Worm (Caenorhabditis elegans) whole organism, L1 larva: Measurements from ENCODE around the gene Y77E11A.23.

Experiments
- C04F5.9 ChIP-seq: sonication (generic microtip); optimal IDR thresholded peaks from 2 replicates; lab custom pipeline; 2016; ENCODE audit warnings: missing genetic modification characterization, missing compliant biosample characterization
- F16B12.6 ChIP-seq: fragments of 150-350 bp; optimal IDR thresholded peaks from 2 replicates; lab custom pipeline; 2014; ENCODE audit warnings: missing biosample characterization, missing genetic modification characterization
- aly-2 ChIP-seq: fragments of 150-350 bp; optimal IDR thresholded peaks from 2 replicates; lab custom pipeline; 2014; ENCODE audit warnings: missing biosample characterization, missing genetic modification characterization
- ama-1 ChIP-seq: fragments of 150-350 bp; optimal IDR thresholded peaks from 2 replicates; lab custom pipeline; 2014
- blmp-1 ChIP-seq: fragments of 150-350 bp; optimal IDR thresholded peaks from 2 replicates; lab custom pipeline; 2014; ENCODE audit warnings: missing biosample characterization, missing genetic modification characterization
- ceh-8 ChIP-seq: fragments of 200-800 bp; sonication (Bioruptor generic); optimal IDR thresholded peaks from 2 replicates; lab custom pipeline; 2018; ENCODE audit warnings: mild to moderate bottlenecking, missing genetic modification characterization, moderate library complexity, missing compliant biosample characterization
- ces-1 ChIP-seq: fragments of 150-350 bp; optimal IDR thresholded peaks from 2 replicates; lab custom pipeline; 2014; ENCODE audit warnings: missing biosample characterization, missing genetic modification reagents, missing genetic modification characterization
- efl-1 ChIP-seq, 4 experiments: fragments of 150-350 bp; optimal IDR thresholded peaks in 3 of 4; peaks in 1 of 4; 1 replicate in 1 of 4; 2 replicates in 3 of 4; lab custom pipeline; 2014; ENCODE audit warnings: missing biosample characterization in 2 of 4, missing genetic modification characterization in 2 of 4, missing genetic modification reagents in 2 of 4
- efl-3 ChIP-seq: fragments of 200-800 bp; sonication (Bioruptor generic); optimal IDR thresholded peaks from 2 replicates; lab custom pipeline; 2018; ENCODE audit warnings: mild to moderate bottlenecking, missing genetic modification characterization, missing compliant biosample characterization
- elt-2 ChIP-seq: sonication (generic microtip); optimal IDR thresholded peaks from 2 replicates; lab custom pipeline; 2016; ENCODE audit warnings: missing genetic modification characterization, mild to moderate bottlenecking, inconsistent platforms, missing compliant biosample characterization, missing genetic modification reagents
- elt-3 ChIP-seq, 6 experiments: fragments of 150-350 bp in 1 of 6; sonication (generic microtip); optimal IDR thresholded peaks; 2 replicates each; lab custom pipeline; 2017 to 2018; ENCODE audit warnings: missing biosample characterization in 6 of 6, missing genetic modification characterization in 6 of 6, inconsistent platforms in 1 of 6
- fkh-4 ChIP-seq: sonication (generic microtip); optimal IDR thresholded peaks from 2 replicates; lab custom pipeline; 2016; ENCODE audit warnings: missing compliant biosample characterization, missing genetic modification characterization, borderline replicate concordance
- fkh-8 ChIP-seq: sonication (generic microtip); optimal IDR thresholded peaks from 2 replicates; lab custom pipeline; 2016; ENCODE audit warnings: mild to moderate bottlenecking, missing genetic modification characterization, missing compliant biosample characterization
- fos-1 ChIP-seq: fragments of 150-350 bp; optimal IDR thresholded peaks from 2 replicates; lab custom pipeline; 2014; ENCODE audit warnings: missing biosample characterization, missing genetic modification characterization
- hlh-4 ChIP-seq: sonication (generic microtip); optimal IDR thresholded peaks from 2 replicates; lab custom pipeline; 2016; ENCODE audit warnings: mild to moderate bottlenecking, missing genetic modification characterization, missing compliant biosample characterization
- irx-1 ChIP-seq: sonication (generic microtip); optimal IDR thresholded peaks from 2 replicates; lab custom pipeline; 2016; ENCODE audit warnings: missing genetic modification characterization, missing compliant biosample characterization
- jun-1 ChIP-seq: fragments of 150-350 bp; optimal IDR thresholded peaks from 2 replicates; lab custom pipeline; 2014; ENCODE audit warnings: missing biosample characterization, missing genetic modification reagents, missing genetic modification characterization
- lin-13 ChIP-seq: fragments of 150-350 bp; optimal IDR thresholded peaks from 2 replicates; lab custom pipeline; 2014; ENCODE audit warnings: missing biosample characterization, missing genetic modification reagents, missing genetic modification characterization
- lin-14 ChIP-seq: fragments of 200-800 bp; sonication (Bioruptor generic); optimal IDR thresholded peaks from 2 replicates; lab custom pipeline; 2018; ENCODE audit warnings: mild to moderate bottlenecking, missing genetic modification characterization, moderate library complexity, missing compliant biosample characterization
- lin-15B ChIP-seq: fragments of 150-350 bp; sonication (generic microtip); optimal IDR thresholded peaks from 3 replicates; lab custom pipeline; 2014; ENCODE audit warnings: missing biosample characterization, missing genetic modification characterization
- lin-35 ChIP-seq, 2 experiments: fragments of 150-350 bp; optimal IDR thresholded peaks; 2 replicates each; lab custom pipeline; 2014; ENCODE audit warnings: missing biosample characterization in 2 of 2, missing genetic modification characterization in 2 of 2, missing genetic modification reagents in 2 of 2
- lsy-2 ChIP-seq, 2 experiments: fragments of 150-350 bp; optimal IDR thresholded peaks; 2 replicates each; lab custom pipeline; 2014; ENCODE audit warnings: missing biosample characterization in 2 of 2, missing genetic modification characterization in 2 of 2
- mab-9 ChIP-seq: fragments of 200-800 bp; sonication (Bioruptor generic); IDR thresholded peaks from 2 replicates; pipeline ENCODE4 v1.3.6; 2022; ENCODE audit warnings: missing genetic modification reagents, missing genetic modification characterization, missing compliant biosample characterization
- nhr-11 ChIP-seq: fragments of 150-350 bp; optimal IDR thresholded peaks from 2 replicates; lab custom pipeline; 2014; ENCODE audit warnings: missing biosample characterization, missing genetic modification characterization
- nhr-19 ChIP-seq: fragments of 200-800 bp; sonication (Bioruptor generic); conservative IDR thresholded peaks from 2 replicates; pipeline ENCODE4 v1.3.6; 2022; ENCODE audit warnings: missing genetic modification characterization, missing compliant biosample characterization
- nhr-20 ChIP-seq: sonication (generic microtip); optimal IDR thresholded peaks from 2 replicates; lab custom pipeline; 2016; ENCODE audit warnings: mild to moderate bottlenecking, missing genetic modification characterization, missing compliant biosample characterization
- nhr-71 ChIP-seq: sonication (generic microtip); optimal IDR thresholded peaks from 2 replicates; lab custom pipeline; 2016; ENCODE audit warnings: mild to moderate bottlenecking, missing genetic modification characterization, moderate library complexity, missing compliant biosample characterization
- nhr-76 ChIP-seq: sonication (generic microtip); optimal IDR thresholded peaks from 2 replicates; lab custom pipeline; 2017; ENCODE audit warnings: missing biosample characterization, missing genetic modification characterization
- nhr-77 ChIP-seq: fragments of 150-350 bp; optimal IDR thresholded peaks from 2 replicates; lab custom pipeline; 2014; ENCODE audit warnings: missing biosample characterization, missing genetic modification characterization
- pag-3 ChIP-seq: sonication (generic microtip); optimal IDR thresholded peaks from 2 replicates; lab custom pipeline; 2017; ENCODE audit warnings: missing genetic modification characterization, mild to moderate bottlenecking, missing compliant biosample characterization, antibody characterized with exemption, borderline replicate concordance; ENCODE audit not compliant: insufficient read depth
- pax-3 ChIP-seq: fragments of 200-800 bp; sonication (Bioruptor generic); optimal IDR thresholded peaks from 2 replicates; lab custom pipeline; 2018; ENCODE audit warnings: mild to moderate bottlenecking, missing genetic modification characterization, moderate library complexity, missing compliant biosample characterization
- rnt-1 ChIP-seq: sonication (generic microtip); optimal IDR thresholded peaks from 2 replicates; lab custom pipeline; 2016; ENCODE audit warnings: mild to moderate bottlenecking, missing genetic modification characterization, moderate library complexity, missing compliant biosample characterization
- tbx-2 ChIP-seq: sonication (generic microtip); optimal IDR thresholded peaks from 2 replicates; lab custom pipeline; 2016; ENCODE audit warnings: missing genetic modification characterization, missing compliant biosample characterization
- unc-30 ChIP-seq: sonication (generic microtip); optimal IDR thresholded peaks from 2 replicates; lab custom pipeline; 2017; ENCODE audit warnings: missing biosample characterization, missing genetic modification characterization
- unc-86 ChIP-seq: sonication (generic microtip); optimal IDR thresholded peaks from 2 replicates; lab custom pipeline; 2016; ENCODE audit warnings: missing genetic modification characterization, missing compliant biosample characterization
- vab-15 ChIP-seq: sonication (generic microtip); optimal IDR thresholded peaks from 2 replicates; lab custom pipeline; 2017; ENCODE audit warnings: missing genotype, mild to moderate bottlenecking, missing genetic modification characterization, missing compliant biosample characterization
- zip-4 ChIP-seq: fragments of 200-800 bp; sonication (Bioruptor generic); optimal IDR thresholded peaks from 2 replicates; lab custom pipeline; 2018; ENCODE audit warnings: mild to moderate bottlenecking, missing genetic modification characterization, moderate library complexity, missing compliant biosample characterization
- ztf-11 ChIP-seq, 2 experiments: sonication (generic microtip); optimal IDR thresholded peaks; 2 replicates each; lab custom pipeline; 2016 to 2017; ENCODE audit warnings: missing genetic modification characterization in 2 of 2, missing biosample characterization in 1 of 2, missing compliant biosample characterization in 1 of 2
- ztf-4 ChIP-seq: fragments of 150-350 bp; optimal IDR thresholded peaks from 2 replicates; lab custom pipeline; 2014; ENCODE audit warnings: missing biosample characterization, missing genetic modification characterization

Y77E11A.23 gene

ce11 chrIV:1405780-1406179, 24.4 kb downstream of the Y77E11A.23 start:
- TF ChIP-seq nhr-19 (no peak), blmp-1 (tag; lab: Kevin White, UChicago) (peak; percentile 16), F16B12.6 (tag; lab: Kevin White, UChicago) (no peak), zip-4 (GFP tag; lab: Kevin White, UChicago) (no peak), nhr-76 (tag; lab: Kevin White, UChicago) (no peak), elt-3 (tag; optimal IDR thresholded peaks at IDR 0.05; lab: Kevin White, UChicago) (peak in 5 of 6 experiments; percentile 7 to 92 (median 85)), fkh-4 (no peak), lin-15B (tag; lab: Kevin White, UChicago) (no peak), unc-86 (tag; lab: Kevin White, UChicago) (no peak), aly-2 (tag; lab: Kevin White, UChicago) (no peak), rnt-1 (tag; lab: Kevin White, UChicago) (no peak), fos-1 (tag; lab: Kevin White, UChicago) (no peak), lin-13 (GFP tag; lab: Kevin White, UChicago) (no peak), tbx-2 (tag; lab: Kevin White, UChicago) (no peak)
- TF ChIP-seq, all 84 proteins: peak for 2

- TF ChIP-seq irx-1 (tag; lab: Kevin White, UChicago) (no peak), ces-1 (GFP tag; lab: Kevin White, UChicago) (no peak), mab-9 (GFP tag; lab: Robert Waterston, UW) (no peak), lsy-2 (tag; optimal IDR thresholded peaks at IDR 0.05; lab: Kevin White, UChicago) (peak in 1 of 2 experiments; percentile 3), efl-1 (optimal IDR thresholded peaks at IDR 0.05; lab: Kevin White, UChicago) (no peak), efl-1 (GFP tag; optimal IDR thresholded peaks at IDR 0.05 in 1 of 2; lab: Kevin White, UChicago) (peak in 1 of 2 experiments; percentile 72), lin-35 (GFP tag; optimal IDR thresholded peaks at IDR 0.05; lab: Kevin White, UChicago) (peak in 1 of 2 experiments; percentile 59), nhr-71 (no peak), ztf-11 (tag; optimal IDR thresholded peaks at IDR 0.05; lab: Kevin White, UChicago) (no peak), elt-2 (tag; lab: Kevin White, UChicago) (peak; percentile 39), nhr-20 (peak; percentile 6), elt-3 (tag; optimal IDR thresholded peaks at IDR 0.05; lab: Kevin White, UChicago) (peak in 1 of 6 experiments; percentile 20)
Measured at ce11 chrIV:1403960-1404359, 26.2 kb downstream of the Y77E11A.23 start.

ce11 chrIV:1400016-1400415, 30.2 kb downstream of the Y77E11A.23 start:
- TF ChIP-seq C04F5.9 (tag; lab: Kevin White, UChicago) = no peak
- TF ChIP-seq pax-3 (tag; lab: Kevin White, UChicago) = no peak
- TF ChIP-seq nhr-77 (tag; lab: Kevin White, UChicago) = no peak
- TF ChIP-seq pag-3 (tag; lab: Kevin White, UChicago) = no peak
- TF ChIP-seq nhr-11 (tag; lab: Kevin White, UChicago) = no peak
- no peak for TF ChIP-seq unc-30 (tag; lab: Kevin White, UChicago)
- TF ChIP-seq ceh-8 (GFP tag; lab: Kevin White, UChicago) = no peak
- TF ChIP-seq lin-14 (GFP tag; lab: Kevin White, UChicago) = no peak
- TF ChIP-seq ztf-4 (tag; lab: Kevin White, UChicago) = no peak
- no peak for TF ChIP-seq vab-15 (tag; lab: Kevin White, UChicago)
- no peak for TF ChIP-seq ama-1
- no peak for TF ChIP-seq jun-1 (tag; lab: Kevin White, UChicago)
- no peak for TF ChIP-seq ces-1 (GFP tag; lab: Kevin White, UChicago)
- no peak for TF ChIP-seq hlh-4 (tag; lab: Kevin White, UChicago)
- TF ChIP-seq efl-3 = no peak
- no peak for TF ChIP-seq mab-9 (GFP tag; lab: Robert Waterston, UW)
- no peak for TF ChIP-seq fkh-8
